Fruit fly (Drosophila melanogaster) whole organism, prepupa: ENCODE measurements around the gene IntS9.

Experiments
- CG32006 ChIP-seq: fragments of 200-800 bp; sonication (Bioruptor generic); optimal IDR thresholded peaks from 3 replicates; lab custom pipeline; 2017; ENCODE audit warnings: missing biosample characterization, mild to moderate bottlenecking, missing genetic modification characterization
- Sox14 ChIP-seq: fragments of 200-800 bp; sonication (Bioruptor generic); optimal IDR thresholded peaks from 3 replicates; lab custom pipeline; 2016; ENCODE audit warnings: missing biosample characterization, missing genetic modification characterization
- esn ChIP-seq: fragments of 200-800 bp; sonication (Bioruptor generic); optimal IDR thresholded peaks from 2 replicates; lab custom pipeline; 2016; ENCODE audit warnings: missing biosample characterization, mild to moderate bottlenecking, missing genetic modification characterization, moderate library complexity

dm6 chr3L:16056101-16056891, 49.1 kb downstream of the IntS9 start:
- TF ChIP-seq Sox14 (no peak), CG32006 (GFP tag; lab: Kevin White, UChicago) (peak; percentile 12), esn (no peak)
